Fruit fly (Drosophila melanogaster) whole organism, embryonic: ENCODE results near the gene CG34347.

Experiments used
- CG10366 ChIP-seq: fragments of 200-800 bp; sonication (Bioruptor generic); IDR thresholded peaks from 2 replicates; pipeline ENCODE4 v1.3.6; 2022; ENCODE audit warnings: missing biosample characterization, missing genetic modification characterization
- CG10654 ChIP-seq: fragments of 200-800 bp; sonication (Bioruptor generic); optimal IDR thresholded peaks from 2 replicates; lab custom pipeline; 2016; ENCODE audit warnings: missing biosample characterization, missing genetic modification characterization
- CG11695 ChIP-seq: fragments of 200-800 bp; sonication (Bioruptor generic); IDR thresholded peaks from 3 replicates; pipeline ENCODE4 v1.3.6; 2022; ENCODE audit warnings: missing biosample characterization, missing genetic modification characterization
- CG12769 ChIP-seq: fragments of 200-800 bp; sonication (Bioruptor generic); optimal IDR thresholded peaks from 2 replicates; lab custom pipeline; 2019; ENCODE audit warnings: missing biosample characterization, mild to moderate bottlenecking, missing genetic modification characterization, moderate library complexity
- CG14441 ChIP-seq: fragments of 200-800 bp; sonication (Bioruptor generic); IDR thresholded peaks from 2 replicates; pipeline ENCODE4 v1.3.6; 2022; ENCODE audit warnings: missing biosample characterization, missing genetic modification characterization
- CG15073 ChIP-seq: fragments of 200-800 bp; sonication (Bioruptor generic); optimal IDR thresholded peaks from 2 replicates; lab custom pipeline; 2016; ENCODE audit warnings: missing biosample characterization, missing genetic modification characterization
- CG1603 ChIP-seq: fragments of 200-800 bp; sonication (Bioruptor generic); optimal IDR thresholded peaks from 2 replicates; lab custom pipeline; 2019; ENCODE audit warnings: missing biosample characterization, mild to moderate bottlenecking, missing genetic modification characterization, moderate library complexity
- CG18262 ChIP-seq: fragments of 200-800 bp; optimal IDR thresholded peaks from 3 replicates; lab custom pipeline; 2019; ENCODE audit warnings: missing biosample characterization, mild to moderate bottlenecking, missing genetic modification characterization, moderate library complexity
- CG18764 ChIP-seq: fragments of 200-800 bp; sonication (Bioruptor generic); optimal IDR thresholded peaks from 3 replicates; lab custom pipeline; 2016; ENCODE audit warnings: missing biosample characterization, missing genetic modification characterization
- CG2120 ChIP-seq: fragments of 200-800 bp; sonication (Bioruptor generic); optimal IDR thresholded peaks from 3 replicates; lab custom pipeline; 2016; ENCODE audit warnings: missing biosample characterization, missing genetic modification characterization
- CG30431 ChIP-seq: fragments of 200-800 bp; sonication (Bioruptor generic); optimal IDR thresholded peaks from 2 replicates; lab custom pipeline; 2017; ENCODE audit warnings: missing biosample characterization, missing genetic modification characterization
- CG3163 ChIP-seq: fragments of 200-800 bp; sonication (Bioruptor generic); optimal IDR thresholded peaks from 3 replicates; lab custom pipeline; 2016; ENCODE audit warnings: missing biosample characterization, missing genetic modification characterization
- CG33213 ChIP-seq: fragments of 200-800 bp; sonication (Bioruptor generic); optimal IDR thresholded peaks from 3 replicates; lab custom pipeline; 2016; ENCODE audit warnings: missing biosample characterization, missing genetic modification characterization
- CG8089 ChIP-seq: fragments of 200-800 bp; sonication (Bioruptor generic); optimal IDR thresholded peaks from 3 replicates; lab custom pipeline; 2016; ENCODE audit warnings: missing biosample characterization, missing genetic modification characterization
- CG8281 ChIP-seq: fragments of 200-800 bp; sonication (Bioruptor generic); optimal IDR thresholded peaks from 2 replicates; lab custom pipeline; 2018; ENCODE audit warnings: missing biosample characterization, mild to moderate bottlenecking, missing genetic modification characterization, moderate library complexity
- CG9817 ChIP-seq: fragments of 200-800 bp; sonication (Bioruptor generic); optimal IDR thresholded peaks from 2 replicates; lab custom pipeline; 2018; ENCODE audit warnings: missing biosample characterization, mild to moderate bottlenecking, missing genetic modification characterization, moderate library complexity
- Deaf1 ChIP-seq: fragments of 200-800 bp; optimal IDR thresholded peaks from 3 replicates; lab custom pipeline; 2019; ENCODE audit warnings: missing biosample characterization, mild to moderate bottlenecking, missing genetic modification characterization, moderate library complexity
- Doc2 ChIP-seq: fragments of 200-800 bp; sonication (Bioruptor generic); IDR thresholded peaks from 2 replicates; pipeline ENCODE4 v1.3.6; 2022; ENCODE audit warnings: missing biosample characterization, missing genetic modification characterization
- Dp ChIP-seq: fragments of 200-800 bp; sonication (Bioruptor generic); optimal IDR thresholded peaks from 2 replicates; lab custom pipeline; 2018; ENCODE audit warnings: missing biosample characterization, mild to moderate bottlenecking, missing genetic modification characterization, moderate library complexity
- Fer3 ChIP-seq: fragments of 200-800 bp; sonication (Bioruptor generic); optimal IDR thresholded peaks from 2 replicates; lab custom pipeline; 2018; ENCODE audit warnings: missing biosample characterization, mild to moderate bottlenecking, missing genetic modification characterization, moderate library complexity
- Gsc ChIP-seq: fragments of 200-800 bp; sonication (Bioruptor generic); IDR thresholded peaks from 2 replicates; pipeline ENCODE4 v1.3.6; 2022; ENCODE audit warnings: missing biosample characterization, missing genetic modification characterization
- HLH4C ChIP-seq: fragments of 200-800 bp; sonication (Bioruptor generic); IDR thresholded peaks from 3 replicates; pipeline ENCODE4 v1.3.6; 2022; ENCODE audit warnings: missing biosample characterization, missing genetic modification characterization; ENCODE audit not compliant: partially characterized antibody
- Lpt ChIP-seq: fragments of >200 bp; optimal IDR thresholded peaks from 2 replicates; lab custom pipeline; 2018; ENCODE audit warnings: missing biosample characterization, missing genetic modification characterization
- Mad ChIP-seq: fragments of 200-800 bp; sonication (Bioruptor generic); optimal IDR thresholded peaks from 2 replicates; lab custom pipeline; 2016; ENCODE audit warnings: missing biosample characterization, missing genetic modification characterization
- Med ChIP-seq: fragments of 200-800 bp; sonication (Bioruptor generic); peaks from one replicate; lab custom pipeline; 2016; ENCODE audit warnings: missing biosample characterization, missing genetic modification characterization, mild to moderate bottlenecking, inconsistent platforms, moderate library complexity
- Mes4 ChIP-seq: fragments of 200-800 bp; sonication (Bioruptor generic); optimal IDR thresholded peaks from 2 replicates; lab custom pipeline; 2016; ENCODE audit warnings: missing biosample characterization, missing genetic modification characterization
- NFAT ChIP-seq: fragments of 200-800 bp; sonication (Bioruptor generic); IDR thresholded peaks from 2 replicates; pipeline ENCODE4 v1.3.6; 2022; ENCODE audit warnings: missing biosample characterization, missing genetic modification characterization
- Nf-YC ChIP-seq: fragments of 200-800 bp; optimal IDR thresholded peaks from 3 replicates; lab custom pipeline; 2019; ENCODE audit warnings: missing biosample characterization, mild to moderate bottlenecking, missing genetic modification characterization, moderate library complexity
- Opbp ChIP-seq: fragments of 200-800 bp; sonication (Bioruptor generic); IDR thresholded peaks from 3 replicates; pipeline ENCODE4 v1.3.6; 2022; ENCODE audit warnings: missing biosample characterization, missing genetic modification characterization; ENCODE audit not compliant: partially characterized antibody
- Rx ChIP-seq: fragments of 200-800 bp; sonication (Bioruptor generic); IDR thresholded peaks from 2 replicates; pipeline ENCODE4 v1.3.6; 2022; ENCODE audit warnings: missing biosample characterization, missing genetic modification characterization
- Sry-β ChIP-seq: fragments of 200-800 bp; sonication (Bioruptor generic); optimal IDR thresholded peaks from 2 replicates; lab custom pipeline; 2018; ENCODE audit warnings: missing biosample characterization, mild to moderate bottlenecking, missing genetic modification characterization, moderate library complexity
- ab ChIP-seq: fragments of 200-800 bp; sonication (Bioruptor generic); optimal IDR thresholded peaks from 2 replicates; lab custom pipeline; 2016; ENCODE audit warnings: missing biosample characterization, missing genetic modification characterization
- ase ChIP-seq: fragments of 200-800 bp; sonication (Bioruptor generic); IDR thresholded peaks from 3 replicates; pipeline ENCODE4 v1.3.6; 2022; ENCODE audit warnings: missing biosample characterization, missing genetic modification characterization
- bab2 ChIP-seq: fragments of 200-800 bp; sonication (Bioruptor generic); optimal IDR thresholded peaks from 2 replicates; lab custom pipeline; 2016; ENCODE audit warnings: missing biosample characterization, missing genetic modification characterization
- bcd ChIP-seq: fragments of 200-800 bp; sonication (Bioruptor generic); optimal IDR thresholded peaks from 2 replicates; lab custom pipeline; 2017; ENCODE audit warnings: missing biosample characterization, mild to moderate bottlenecking, missing genetic modification characterization
- ci ChIP-seq: fragments of 200-800 bp; sonication (Bioruptor generic); IDR thresholded peaks from 3 replicates; pipeline ENCODE4 v1.3.6; 2022; ENCODE audit warnings: missing biosample characterization, missing genetic modification characterization
- crc ChIP-seq: fragments of 200-800 bp; sonication (Bioruptor generic); optimal IDR thresholded peaks from 2 replicates; lab custom pipeline; 2016; ENCODE audit warnings: missing biosample characterization, missing genetic modification characterization
- esg ChIP-seq: fragments of 200-800 bp; sonication (Bioruptor generic); conservative IDR thresholded peaks from 2 replicates; pipeline ENCODE4 v1.3.6; 2022; ENCODE audit warnings: missing biosample characterization, missing genetic modification characterization
- gt ChIP-seq: fragments of 200-800 bp; sonication (Bioruptor generic); IDR thresholded peaks from 2 replicates; pipeline ENCODE4 v1.3.6; 2022; ENCODE audit warnings: missing biosample characterization, missing genetic modification characterization
- hkb ChIP-seq, 2 experiments: fragments of 200-800 bp in 1 of 2; fragments of >200 bp in 1 of 2; sonication (Bioruptor generic) in 1 of 2; IDR thresholded peaks in 1 of 2; optimal IDR thresholded peaks in 1 of 2; 2 replicates each; pipeline versions ENCODE4 v1.3.6 to Lab custom; 2017 to 2022; ENCODE audit warnings: missing biosample characterization in 1 of 2, missing genetic modification characterization in 1 of 2
- mam ChIP-seq: fragments of 200-800 bp; sonication (Bioruptor generic); optimal IDR thresholded peaks from 3 replicates; lab custom pipeline; 2016; ENCODE audit warnings: missing biosample characterization, missing genetic modification characterization
- pfk ChIP-seq: fragments of 200-800 bp; sonication (Bioruptor generic); optimal IDR thresholded peaks from 2 replicates; lab custom pipeline; 2018; ENCODE audit warnings: missing biosample characterization, mild to moderate bottlenecking, missing genetic modification characterization, moderate library complexity
- phol ChIP-seq: fragments of 200-800 bp; sonication (Bioruptor generic); optimal IDR thresholded peaks from 3 replicates; lab custom pipeline; 2018; ENCODE audit warnings: missing biosample characterization, mild to moderate bottlenecking, missing genetic modification characterization, moderate library complexity
- salm ChIP-seq: fragments of 200-800 bp; sonication (Bioruptor generic); optimal IDR thresholded peaks from 2 replicates; lab custom pipeline; 2018; ENCODE audit warnings: missing biosample characterization, mild to moderate bottlenecking, missing genetic modification characterization
- schlank ChIP-seq: fragments of 200-800 bp; sonication (Bioruptor generic); optimal IDR thresholded peaks from 2 replicates; lab custom pipeline; 2018; ENCODE audit warnings: missing biosample characterization, mild to moderate bottlenecking, missing genetic modification characterization
- slbo ChIP-seq: fragments of 200-800 bp; sonication (Bioruptor generic); IDR thresholded peaks from 2 replicates; pipeline ENCODE4 v1.3.6; 2022; ENCODE audit warnings: missing biosample characterization, missing genetic modification characterization
- tx ChIP-seq: fragments of 200-800 bp; sonication (Bioruptor generic); optimal IDR thresholded peaks from 2 replicates; lab custom pipeline; 2016; ENCODE audit warnings: missing biosample characterization, missing genetic modification characterization
- vfl ChIP-seq: fragments of 200-800 bp; sonication (Bioruptor generic); optimal IDR thresholded peaks from 2 replicates; lab custom pipeline; 2016; ENCODE audit warnings: missing biosample characterization, missing genetic modification characterization
- wek ChIP-seq: fragments of 200-800 bp; sonication (Bioruptor generic); optimal IDR thresholded peaks from 3 replicates; lab custom pipeline; 2018; ENCODE audit warnings: missing biosample characterization, mild to moderate bottlenecking, missing genetic modification characterization, moderate library complexity

Gene CG34347

DNA sequence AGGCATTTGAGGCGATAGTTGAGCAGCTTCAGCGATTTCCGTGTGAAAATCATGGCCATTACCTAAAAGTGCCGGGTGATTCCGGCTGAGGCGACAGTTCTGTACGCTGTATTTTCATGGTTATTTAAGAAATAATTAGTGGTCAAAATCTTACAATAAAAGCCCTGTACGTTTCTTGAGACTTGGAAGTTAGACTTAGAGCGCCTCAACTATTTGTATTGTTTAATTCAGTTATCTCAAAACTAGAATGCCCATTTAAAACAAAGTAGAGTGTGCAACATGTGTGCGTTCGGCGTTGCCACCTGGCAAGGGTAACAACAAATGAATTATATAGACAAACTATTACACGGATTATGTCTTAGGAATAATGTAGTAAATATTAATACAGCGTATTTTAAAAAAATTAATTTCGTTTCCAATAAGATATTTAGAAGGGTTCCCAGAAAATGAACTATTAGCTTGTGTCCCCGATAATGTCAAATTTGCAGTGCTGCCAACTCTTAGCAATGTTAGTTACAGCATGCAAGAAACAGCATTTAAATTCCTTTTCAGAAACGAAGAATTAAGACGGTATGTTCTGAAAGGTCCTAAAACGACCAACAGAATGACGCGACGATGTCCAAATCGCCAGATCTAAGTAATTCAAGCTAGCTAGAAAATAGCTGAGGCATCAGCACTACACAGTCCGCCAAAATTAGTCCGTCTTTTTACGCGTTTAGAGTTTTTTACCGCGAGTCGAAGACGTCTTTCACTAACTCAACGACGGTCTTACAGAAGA, 93.7 kb downstream of the CG34347 start, which contains the start of gene Gprk2 (continued):
- peak; percentile 99 for TF ChIP-seq CG18764 (GFP tag; lab: Kevin White, UChicago)
- TF ChIP-seq CG18262 (tag; lab: Kevin White, UChicago), result peak; percentile 100
- peak; percentile 100 for TF ChIP-seq CG12769 (tag; lab: Kevin White, UChicago)
- TF ChIP-seq Med (GFP tag; lab: Kevin White, UChicago), result peak; percentile 100
- TF ChIP-seq ase (GFP tag; lab: Robert Waterston, UW), result peak; percentile 100
- peak; percentile 100 for TF ChIP-seq Mes4 (GFP tag; lab: Kevin White, UChicago)
- peak; percentile 92 for TF ChIP-seq Deaf1 (tag; lab: Kevin White, UChicago)
- TF ChIP-seq CG14441 (GFP tag; lab: Robert Waterston, UW), result peak; percentile 100
- peak; percentile 99 for TF ChIP-seq ab (GFP tag; lab: Kevin White, UChicago)
- TF ChIP-seq pfk (GFP tag; lab: Kevin White, UChicago), result peak; percentile 59
- TF ChIP-seq bab2 (GFP tag; lab: Kevin White, UChicago), result peak; percentile 100
- TF ChIP-seq bcd (GFP tag; lab: Kevin White, UChicago), result peak; percentile 100
- TF ChIP-seq schlank (tag; lab: Kevin White, UChicago), result peak; percentile 99
- TF ChIP-seq CG11695, result peak; percentile 100
- TF ChIP-seq Doc2 (GFP tag; lab: Robert Waterston, UW), result peak; percentile 99
- TF ChIP-seq Sry-β, result peak; percentile 97
- no peak for TF ChIP-seq HLH4C (GFP tag; lab: Robert Waterston, UW)
- peak; percentile 100 for TF ChIP-seq CG10366
- TF ChIP-seq CG33213 (GFP tag; lab: Kevin White, UChicago), result peak; percentile 100
- peak; percentile 40 for TF ChIP-seq hkb (optimal IDR thresholded peaks at IDR 0.05; lab: Kevin White, UChicago)
- peak; percentile 100 for TF ChIP-seq hkb (GFP tag; IDR thresholded peaks at IDR 0.05; lab: Robert Waterston, UW)
- TF ChIP-seq CG8089 (GFP tag; lab: Kevin White, UChicago), result peak; percentile 100
- peak; percentile 99 for TF ChIP-seq CG1603 (tag; lab: Kevin White, UChicago)
- peak; percentile 96 for TF ChIP-seq CG8281
- peak; percentile 99 for TF ChIP-seq Gsc (GFP tag; lab: Robert Waterston, UW)
- peak; percentile 100 for TF ChIP-seq NFAT (GFP tag; lab: Robert Waterston, UW)
- TF ChIP-seq slbo (GFP tag; lab: Robert Waterston, UW), result peak; percentile 100
- TF ChIP-seq mam (GFP tag; lab: Kevin White, UChicago), result peak; percentile 100
- peak; percentile 88 for TF ChIP-seq Nf-YC (tag; lab: Kevin White, UChicago)
- TF ChIP-seq crc (GFP tag; lab: Kevin White, UChicago), result peak; percentile 100
- peak; percentile 100 for TF ChIP-seq CG10654
- TF ChIP-seq CG9817 (tag; lab: Kevin White, UChicago), result peak; percentile 99
- peak; percentile 97 for TF ChIP-seq CG3163 (GFP tag; lab: Kevin White, UChicago)
- peak; percentile 100 for TF ChIP-seq Rx (GFP tag; lab: Robert Waterston, UW)
- peak; percentile 99 for TF ChIP-seq gt (GFP tag; lab: Robert Waterston, UW)
- peak; percentile 100 for TF ChIP-seq Mad (GFP tag; lab: Kevin White, UChicago)
- peak; percentile 100 for TF ChIP-seq CG30431 (GFP tag; lab: Kevin White, UChicago)
- TF ChIP-seq Dp (GFP tag; lab: Kevin White, UChicago), result peak; percentile 54
- TF ChIP-seq Lpt (GFP tag; lab: Kevin White, UChicago), result no peak
- TF ChIP-seq ci (GFP tag; lab: Robert Waterston, UW), result peak; percentile 100
- peak; percentile 97 for TF ChIP-seq wek (GFP tag; lab: Kevin White, UChicago)
- TF ChIP-seq CG2120 (GFP tag; lab: Kevin White, UChicago), result peak; percentile 100
- peak; percentile 100 for TF ChIP-seq Fer3 (tag; lab: Kevin White, UChicago)
- no peak; the same call in 2 of the 3 replicates for TF ChIP-seq Opbp (GFP tag; lab: Robert Waterston, UW)
- TF ChIP-seq CG15073 (GFP tag; lab: Kevin White, UChicago), result peak; percentile 95
- TF ChIP-seq esg (GFP tag; lab: Robert Waterston, UW), result peak; percentile 100
- TF ChIP-seq phol (tag; lab: Kevin White, UChicago), result peak; percentile 99
- TF ChIP-seq salm (tag; lab: Kevin White, UChicago), result peak; percentile 100
- TF ChIP-seq vfl (GFP tag; lab: Kevin White, UChicago), result peak; percentile 100
- TF ChIP-seq tx (GFP tag; lab: Kevin White, UChicago), result peak; percentile 100
